Worm (Caenorhabditis elegans) whole organism, midembryonic: ENCODE results near the gene T06E4.5.

Source experiments
- T22C8.4 ChIP-seq: fragments of 200-800 bp; sonication (Bioruptor generic); IDR thresholded peaks from 2 replicates; pipeline ENCODE4 v1.3.6; 2022; ENCODE audit warnings: missing genetic modification characterization, missing compliant biosample characterization
- med-1 ChIP-seq: sonication (generic microtip); optimal IDR thresholded peaks from 2 replicates; lab custom pipeline; 2017; ENCODE audit warnings: missing genetic modification characterization, mild to moderate bottlenecking, missing compliant biosample characterization, antibody characterized with exemption, missing genetic modification reagents; ENCODE audit not compliant: insufficient read depth

- TF ChIP-seq T22C8.4 (no peak), med-1 (GFP tag; lab: Kevin White, UChicago) (no peak)
Observed at ce11 chrV:9680260-9680659, 49.2 kb downstream of the T06E4.5 start.
